Worm (Caenorhabditis elegans) whole organism, late embryonic: ENCODE measurements around the gene ugtp-1.

Experiments used
- K09A11.1 ChIP-seq: sonication (generic microtip); optimal IDR thresholded peaks from 2 replicates; lab custom pipeline; 2017; ENCODE audit warnings: antibody characterized with exemption, mild to moderate bottlenecking, missing genetic modification characterization, missing compliant biosample characterization; ENCODE audit not compliant: insufficient read depth
- Y22D7AL.16 ChIP-seq: sonication (generic microtip); optimal IDR thresholded peaks from 2 replicates; lab custom pipeline; 2016; ENCODE audit warnings: missing genetic modification characterization, missing compliant biosample characterization
- ceh-14 ChIP-seq: sonication (generic microtip); optimal IDR thresholded peaks from 2 replicates; lab custom pipeline; 2016; ENCODE audit warnings: missing genotype, missing genetic modification characterization, missing compliant biosample characterization
- ceh-2 ChIP-seq: sonication (generic microtip); optimal IDR thresholded peaks from 2 replicates; lab custom pipeline; 2016; ENCODE audit warnings: missing genotype, missing genetic modification characterization, missing compliant biosample characterization
- ceh-24 ChIP-seq: sonication (generic microtip); optimal IDR thresholded peaks from 2 replicates; lab custom pipeline; 2016; ENCODE audit warnings: mild to moderate bottlenecking, missing genetic modification characterization, missing compliant biosample characterization
- ceh-30 ChIP-seq: fragments of 150-350 bp; optimal IDR thresholded peaks from 2 replicates; lab custom pipeline; 2014; ENCODE audit warnings: missing biosample characterization, missing genetic modification characterization
- ceh-31 ChIP-seq: sonication (generic microtip); optimal IDR thresholded peaks from 2 replicates; lab custom pipeline; 2016; ENCODE audit warnings: missing genetic modification characterization, missing compliant biosample characterization
- ceh-34 ChIP-seq: sonication (generic microtip); optimal IDR thresholded peaks from 2 replicates; lab custom pipeline; 2016; ENCODE audit warnings: mild to moderate bottlenecking, missing genetic modification characterization, missing compliant biosample characterization
- ceh-45 ChIP-seq: fragments of 200-800 bp; sonication (Bioruptor generic); IDR thresholded peaks from 2 replicates; pipeline ENCODE4 v1.3.6; 2022; ENCODE audit warnings: missing genetic modification reagents, missing genetic modification characterization, missing compliant biosample characterization
- ceh-6 ChIP-seq: fragments of 200-800 bp; sonication (Bioruptor generic); optimal IDR thresholded peaks from 2 replicates; lab custom pipeline; 2018; ENCODE audit warnings: mild to moderate bottlenecking, missing genetic modification characterization, missing compliant biosample characterization
- ceh-9 ChIP-seq: sonication (generic microtip); optimal IDR thresholded peaks from 2 replicates; lab custom pipeline; 2016; ENCODE audit warnings: mild to moderate bottlenecking, missing genetic modification characterization, inconsistent platforms, missing compliant biosample characterization
- che-1 ChIP-seq: sonication (generic microtip); optimal IDR thresholded peaks from 2 replicates; lab custom pipeline; 2016; ENCODE audit warnings: mild to moderate bottlenecking, missing genetic modification characterization, missing compliant biosample characterization
- elt-2 ChIP-seq: sonication (generic microtip); optimal IDR thresholded peaks from 2 replicates; lab custom pipeline; 2016; ENCODE audit warnings: missing genetic modification reagents, missing genetic modification characterization, missing compliant biosample characterization
- elt-4 ChIP-seq: sonication (generic microtip); optimal IDR thresholded peaks from 2 replicates; lab custom pipeline; 2016; ENCODE audit warnings: missing genetic modification characterization, missing compliant biosample characterization
- eyg-1 ChIP-seq: sonication (generic microtip); optimal IDR thresholded peaks from 2 replicates; lab custom pipeline; 2016; ENCODE audit warnings: missing genotype, missing genetic modification characterization, missing compliant biosample characterization
- fax-1 ChIP-seq: sonication (generic microtip); optimal IDR thresholded peaks from 2 replicates; lab custom pipeline; 2016; ENCODE audit warnings: missing genotype, missing genetic modification characterization, missing compliant biosample characterization
- gmeb-2 ChIP-seq: sonication (generic microtip); optimal IDR thresholded peaks from 2 replicates; lab custom pipeline; 2016; ENCODE audit warnings: missing genetic modification characterization, inconsistent platforms, missing compliant biosample characterization
- lim-6 ChIP-seq: sonication (generic microtip); optimal IDR thresholded peaks from 2 replicates; lab custom pipeline; 2016; ENCODE audit warnings: missing genetic modification characterization, missing compliant biosample characterization
- madf-2 ChIP-seq: sonication (generic microtip); optimal IDR thresholded peaks from 2 replicates; lab custom pipeline; 2017; ENCODE audit warnings: missing genetic modification characterization, missing compliant biosample characterization
- mec-3 ChIP-seq: sonication (generic microtip); optimal IDR thresholded peaks from 2 replicates; lab custom pipeline; 2016; ENCODE audit warnings: borderline replicate concordance, missing genetic modification characterization, missing compliant biosample characterization
- nhr-11 ChIP-seq: fragments of 150-350 bp; optimal IDR thresholded peaks from 2 replicates; lab custom pipeline; 2014; ENCODE audit warnings: missing biosample characterization, missing genetic modification characterization
- nhr-232 ChIP-seq: sonication (generic microtip); optimal IDR thresholded peaks from 2 replicates; lab custom pipeline; 2016; ENCODE audit warnings: missing genetic modification characterization, missing compliant biosample characterization
- npax-4 ChIP-seq: sonication (generic microtip); optimal IDR thresholded peaks from 2 replicates; lab custom pipeline; 2016; ENCODE audit warnings: missing genetic modification characterization, missing compliant biosample characterization
- odd-2 ChIP-seq: sonication (generic microtip); optimal IDR thresholded peaks from 2 replicates; lab custom pipeline; 2017; ENCODE audit warnings: antibody characterized with exemption, mild to moderate bottlenecking, missing genetic modification characterization, missing compliant biosample characterization
- pag-3 ChIP-seq: sonication (generic microtip); optimal IDR thresholded peaks from 2 replicates; lab custom pipeline; 2016; ENCODE audit warnings: missing compliant biosample characterization, missing genetic modification characterization, borderline replicate concordance
- pat-9 ChIP-seq: fragments of 200-800 bp; sonication (Bioruptor generic); optimal IDR thresholded peaks from 2 replicates; lab custom pipeline; 2018; ENCODE audit warnings: mild to moderate bottlenecking, missing genetic modification characterization, moderate library complexity, missing compliant biosample characterization
- pax-1 ChIP-seq: fragments of 150-350 bp; optimal IDR thresholded peaks from 2 replicates; lab custom pipeline; 2014; ENCODE audit warnings: missing biosample characterization, missing genetic modification characterization
- pha-4 ChIP-seq: fragments of 150-350 bp; optimal IDR thresholded peaks from 2 replicates; lab custom pipeline; 2018; ENCODE audit warnings: missing biosample characterization, missing genetic modification reagents, missing genetic modification characterization
- pqm-1 ChIP-seq: sonication (generic microtip); optimal IDR thresholded peaks from 2 replicates; lab custom pipeline; 2016; ENCODE audit warnings: missing genetic modification characterization, missing compliant biosample characterization
- pros-1 ChIP-seq: fragments of 150-350 bp; optimal IDR thresholded peaks from 2 replicates; lab custom pipeline; 2014; ENCODE audit warnings: missing biosample characterization, missing genetic modification reagents, missing genetic modification characterization
- sdc-2 ChIP-seq: sonication (generic microtip); optimal IDR thresholded peaks from 2 replicates; lab custom pipeline; 2016; ENCODE audit warnings: missing genotype, missing genetic modification characterization, missing compliant biosample characterization
- sox-4 ChIP-seq: sonication (generic microtip); optimal IDR thresholded peaks from 2 replicates; lab custom pipeline; 2017; ENCODE audit warnings: mild to moderate bottlenecking, missing genetic modification characterization, inconsistent platforms, missing compliant biosample characterization
- syd-9 ChIP-seq: sonication (generic microtip); optimal IDR thresholded peaks from 2 replicates; lab custom pipeline; 2016; ENCODE audit warnings: mild to moderate bottlenecking, missing genetic modification characterization, moderate library complexity, missing compliant biosample characterization
- tbx-2 ChIP-seq: sonication (generic microtip); optimal IDR thresholded peaks from 2 replicates; lab custom pipeline; 2016; ENCODE audit warnings: missing genetic modification characterization, missing compliant biosample characterization
- tbx-7 ChIP-seq: sonication (generic microtip); optimal IDR thresholded peaks from 2 replicates; lab custom pipeline; 2016; ENCODE audit warnings: missing genotype, missing genetic modification characterization, missing compliant biosample characterization
- ttx-3 ChIP-seq: sonication (generic microtip); optimal IDR thresholded peaks from 2 replicates; lab custom pipeline; 2016; ENCODE audit warnings: missing genetic modification reagents, missing genetic modification characterization, missing compliant biosample characterization
- unc-3 ChIP-seq, 2 experiments: fragments of 200-800 bp in 1 of 2; sonication (Bioruptor generic) in 1 of 2; sonication (generic microtip) in 1 of 2; conservative IDR thresholded peaks in 1 of 2; optimal IDR thresholded peaks in 1 of 2; 2 replicates each; pipeline versions ENCODE4 v1.3.6 to Lab custom; 2016 to 2022; ENCODE audit warnings: missing compliant biosample characterization in 2 of 2, missing genetic modification characterization in 2 of 2, missing genetic modification reagents in 1 of 2
- unc-42 ChIP-seq: sonication (generic microtip); optimal IDR thresholded peaks from 2 replicates; lab custom pipeline; 2016; ENCODE audit warnings: missing genotype, missing genetic modification characterization, missing compliant biosample characterization
- unc-55 ChIP-seq: sonication (generic microtip); optimal IDR thresholded peaks from 2 replicates; lab custom pipeline; 2017; ENCODE audit warnings: missing biosample characterization, missing genetic modification reagents, missing genetic modification characterization
- zip-5 ChIP-seq: sonication (generic microtip); optimal IDR thresholded peaks from 2 replicates; lab custom pipeline; 2016; ENCODE audit warnings: missing genetic modification characterization, missing compliant biosample characterization
- ztf-16 ChIP-seq: sonication (generic microtip); optimal IDR thresholded peaks from 2 replicates; lab custom pipeline; 2017; ENCODE audit warnings: missing genetic modification characterization, missing compliant biosample characterization

The ugtp-1 gene

DNA sequence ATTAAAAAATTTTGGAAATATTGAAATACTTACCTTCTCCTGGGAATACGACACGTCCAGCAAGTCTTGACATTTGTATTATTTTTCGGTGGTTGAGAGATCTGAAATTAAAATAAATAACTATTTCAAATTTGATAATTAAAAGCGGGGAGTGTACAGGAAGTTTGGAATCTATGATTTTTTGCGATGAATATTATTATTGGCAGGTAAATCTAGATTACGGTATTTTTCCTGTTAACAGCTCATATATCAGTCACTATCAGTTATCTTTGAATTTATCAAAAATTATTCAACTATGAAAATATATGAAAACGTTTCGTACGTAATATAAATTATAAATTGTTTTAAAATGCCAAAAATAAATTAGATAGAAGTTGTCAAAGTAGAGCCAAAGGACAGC, 34.4 kb downstream of the ugtp-1 start, which contains the start of gene B0303.14:
Gene B0303.14 (minus strand): TSS at position 101 of the 400 bp plus-strand sequence.
- TF ChIP-seq syd-9 (tag; lab: Kevin White, UChicago) (no peak), npax-4 (tag; lab: Kevin White, UChicago) (no peak), madf-2 (no peak), sdc-2 (tag; lab: Kevin White, UChicago) (no peak), ceh-24 (tag; lab: Kevin White, UChicago) (no peak), odd-2 (tag; lab: Kevin White, UChicago) (no peak), Y22D7AL.16 (tag; lab: Kevin White, UChicago) (no peak), ceh-2 (tag; lab: Kevin White, UChicago) (no peak), fax-1 (tag; lab: Kevin White, UChicago) (no peak), lim-6 (tag; lab: Kevin White, UChicago) (no peak), pros-1 (tag; lab: Kevin White, UChicago) (no peak)

DNA sequence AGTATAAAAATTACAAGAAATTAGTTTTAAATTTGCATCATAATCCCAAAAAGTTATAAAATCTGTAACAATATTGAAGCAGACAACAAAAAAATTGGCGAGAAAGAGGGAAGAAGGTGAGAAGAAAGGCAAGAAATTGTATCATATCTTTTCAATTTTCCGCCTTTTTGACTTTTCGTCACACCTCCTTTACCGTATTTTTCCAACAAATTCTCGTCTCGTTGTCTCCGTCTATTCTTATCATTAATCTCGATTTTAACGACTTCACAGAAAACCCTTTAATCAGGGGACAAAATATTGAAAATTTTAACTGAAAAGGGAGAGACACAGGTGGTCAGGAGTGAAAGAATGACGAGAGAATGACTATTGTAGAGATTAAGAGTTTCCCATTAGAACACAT, 37.5 kb downstream of the ugtp-1 start:
- TF ChIP-seq tbx-2 (no peak), ceh-2 (tag; lab: Kevin White, UChicago) (no peak), gmeb-2 (tag; lab: Kevin White, UChicago) (no peak), ceh-6 (no peak)

DNA sequence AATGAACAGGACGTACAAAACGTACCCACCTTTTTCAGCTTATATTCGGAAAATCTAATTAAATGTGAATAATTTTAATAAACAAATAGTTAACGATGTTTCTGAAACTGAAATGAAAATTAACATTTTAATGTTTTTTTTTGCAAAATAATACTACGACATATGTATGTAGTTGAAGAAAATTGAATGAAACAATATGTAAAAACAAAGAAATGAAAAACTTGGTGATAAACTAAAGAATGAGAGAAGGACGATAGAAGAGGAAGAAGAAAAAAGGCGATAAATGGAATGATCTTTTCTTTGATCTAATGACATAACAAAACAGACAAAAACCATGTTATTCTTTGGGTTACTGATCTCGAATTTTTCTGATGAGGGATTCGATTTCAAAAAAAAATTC, 40.2 kb downstream of the ugtp-1 start, which contains the start of gene B0303.11:
Gene B0303.11 (minus strand): TSS at position 101 of the 400 bp plus-strand sequence.
- no peak for TF ChIP-seq ceh-9 (tag; lab: Kevin White, UChicago)
- no peak for TF ChIP-seq nhr-11 (tag; lab: Kevin White, UChicago)
- no peak for TF ChIP-seq ztf-16 (tag; lab: Kevin White, UChicago)
- TF ChIP-seq ceh-24 (tag; lab: Kevin White, UChicago) = no peak
- no peak for TF ChIP-seq unc-55 (GFP tag; lab: Kevin White, UChicago)
- TF ChIP-seq tbx-2 = no peak
- no peak for TF ChIP-seq ceh-31 (tag; lab: Kevin White, UChicago)
- TF ChIP-seq pat-9 (tag; lab: Kevin White, UChicago) = no peak
- no peak for TF ChIP-seq eyg-1 (tag; lab: Kevin White, UChicago)
- TF ChIP-seq tbx-7 = no peak
- TF ChIP-seq elt-2 (tag; lab: Kevin White, UChicago) = no peak
- no peak for TF ChIP-seq sox-4 (tag; lab: Kevin White, UChicago)
- TF ChIP-seq mec-3 (tag; lab: Kevin White, UChicago) = no peak

DNA sequence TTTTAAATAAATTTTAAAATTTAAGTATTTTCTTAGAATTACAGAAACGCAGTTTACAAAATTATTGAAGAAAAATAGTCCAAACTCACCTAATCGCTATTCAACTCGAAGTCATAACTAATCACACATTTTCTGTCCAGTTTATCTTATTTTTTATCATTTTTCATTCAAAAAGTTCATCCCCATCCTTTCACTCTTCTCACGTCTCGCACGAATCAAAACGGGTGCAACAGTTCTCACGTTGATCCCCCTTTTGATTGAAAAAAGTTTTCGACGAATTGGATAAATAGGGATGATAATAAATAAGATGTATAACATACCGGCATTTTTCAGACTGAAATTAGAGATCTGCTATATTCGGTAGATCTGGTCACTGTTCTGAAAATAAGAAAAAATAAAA, 40.8 kb downstream of the ugtp-1 start:
- TF ChIP-seq K09A11.1 (tag; lab: Kevin White, UChicago) = no peak
- TF ChIP-seq ceh-9 (tag; lab: Kevin White, UChicago) = no peak
- TF ChIP-seq ceh-6 = no peak
- TF ChIP-seq ceh-14 = no peak
- TF ChIP-seq che-1 = no peak
- no peak for TF ChIP-seq fax-1 (tag; lab: Kevin White, UChicago)
- TF ChIP-seq pha-4 (tag; lab: Kevin White, UChicago) = no peak
- no peak for TF ChIP-seq ztf-16 (tag; lab: Kevin White, UChicago)
- no peak for TF ChIP-seq pat-9 (tag; lab: Kevin White, UChicago)
- TF ChIP-seq tbx-7 = no peak
- TF ChIP-seq ceh-30 (tag; lab: Kevin White, UChicago) = no peak
- TF ChIP-seq elt-4 (tag; lab: Kevin White, UChicago) = no peak
- TF ChIP-seq unc-42 (tag; lab: Kevin White, UChicago) = no peak
- no peak for TF ChIP-seq pqm-1
- TF ChIP-seq npax-4 (tag; lab: Kevin White, UChicago) = no peak
- TF ChIP-seq, all 69 proteins: peak for 0

DNA sequence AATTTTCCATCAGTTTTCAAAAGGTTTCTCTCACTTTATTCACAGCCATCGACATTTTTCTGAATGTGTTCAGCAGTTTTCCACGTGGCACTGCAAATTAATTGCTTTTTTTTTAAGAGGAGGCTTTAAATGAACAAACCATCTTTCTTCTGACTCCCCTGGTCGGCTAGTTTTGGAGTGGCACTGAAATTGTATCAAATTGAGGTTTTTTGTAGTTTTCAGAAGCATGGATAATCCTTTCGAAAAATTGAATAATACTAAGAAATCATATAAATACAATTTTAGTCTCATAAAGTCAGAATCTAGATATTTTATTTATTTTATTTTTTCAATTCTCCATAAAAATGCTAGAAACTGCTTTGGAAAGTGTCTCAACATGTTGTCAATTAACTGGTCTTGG, 45.7 kb downstream of the ugtp-1 start, which contains the start of gene B0303.16:
Gene B0303.16 (plus strand): TSS at position 301 of the 400 bp plus-strand sequence.
- no peak for TF ChIP-seq elt-2 (tag; lab: Kevin White, UChicago)
- no peak for TF ChIP-seq ceh-45 (GFP tag; lab: Robert Waterston, UW)
- TF ChIP-seq nhr-232 (tag; lab: Kevin White, UChicago) = no peak
- no peak for TF ChIP-seq zip-5 (tag; lab: Kevin White, UChicago)
- no peak for TF ChIP-seq ttx-3 (tag; lab: Kevin White, UChicago)
- no peak for TF ChIP-seq pax-1 (tag; lab: Kevin White, UChicago)
- no peak for TF ChIP-seq lim-6 (tag; lab: Kevin White, UChicago)
- no peak for TF ChIP-seq syd-9 (tag; lab: Kevin White, UChicago)
- no peak for TF ChIP-seq ceh-34 (tag; lab: Kevin White, UChicago)
- TF ChIP-seq unc-3 (GFP tag; conservative IDR thresholded peaks at IDR 0.05; lab: Robert Waterston, UW) = no peak
- TF ChIP-seq unc-3 (tag; optimal IDR thresholded peaks at IDR 0.05; lab: Kevin White, UChicago) = no peak
- TF ChIP-seq pag-3 = no peak
